Fruit fly (Drosophila melanogaster) whole organism, embryonic: ENCODE measurements around the gene red.

ENCODE experiments used
- ATbp ChIP-seq: fragments of 200-800 bp; sonication (Bioruptor generic); optimal IDR thresholded peaks from 2 replicates; lab custom pipeline; 2017; ENCODE audit warnings: missing biosample characterization, mild to moderate bottlenecking, missing genetic modification characterization, missing genetic modification reagents
- Atf3 ChIP-seq: fragments of 200-800 bp; sonication (Bioruptor generic); optimal IDR thresholded peaks from 3 replicates; lab custom pipeline; 2016; ENCODE audit warnings: missing biosample characterization, missing genetic modification characterization
- C15 ChIP-seq: fragments of 200-800 bp; sonication (Bioruptor generic); IDR thresholded peaks from 3 replicates; pipeline ENCODE4 v1.3.6; 2022; ENCODE audit warnings: missing biosample characterization, missing genetic modification characterization
- CG10462 ChIP-seq: fragments of 200-800 bp; sonication (Bioruptor generic); optimal IDR thresholded peaks from 2 replicates; lab custom pipeline; 2016; ENCODE audit warnings: missing biosample characterization, missing genetic modification characterization
- CG11504 ChIP-seq: fragments of 200-800 bp; sonication (Bioruptor generic); optimal IDR thresholded peaks from 3 replicates; lab custom pipeline; 2019; ENCODE audit warnings: missing biosample characterization, mild to moderate bottlenecking, missing genetic modification characterization, moderate library complexity
- CG12104 ChIP-seq: fragments of 200-800 bp; sonication (Bioruptor generic); optimal IDR thresholded peaks from 3 replicates; lab custom pipeline; 2016; ENCODE audit warnings: missing biosample characterization, missing genetic modification characterization
- CG12299 ChIP-seq: fragments of 200-800 bp; sonication (Bioruptor generic); optimal IDR thresholded peaks from 2 replicates; lab custom pipeline; 2018; ENCODE audit warnings: missing biosample characterization, mild to moderate bottlenecking, missing genetic modification characterization
- CG15011 ChIP-seq: fragments of 200-800 bp; sonication (Bioruptor generic); optimal IDR thresholded peaks from 3 replicates; lab custom pipeline; 2018; ENCODE audit warnings: missing biosample characterization, mild to moderate bottlenecking, missing genetic modification characterization
- CG18619 ChIP-seq: fragments of 200-800 bp; sonication (Bioruptor generic); optimal IDR thresholded peaks from 3 replicates; lab custom pipeline; 2017; ENCODE audit warnings: missing biosample characterization, mild to moderate bottlenecking, missing genetic modification characterization
- CG2120 ChIP-seq: fragments of 200-800 bp; sonication (Bioruptor generic); optimal IDR thresholded peaks from 3 replicates; lab custom pipeline; 2016; ENCODE audit warnings: missing biosample characterization, missing genetic modification characterization
- CG31388 ChIP-seq: fragments of 200-800 bp; sonication (Bioruptor generic); optimal IDR thresholded peaks from 2 replicates; lab custom pipeline; 2016; ENCODE audit warnings: missing biosample characterization, missing genetic modification characterization
- CG3281 ChIP-seq: fragments of 200-800 bp; sonication (Bioruptor generic); optimal IDR thresholded peaks from 3 replicates; lab custom pipeline; 2017; ENCODE audit warnings: missing biosample characterization, mild to moderate bottlenecking, missing genetic modification characterization
- CG6175 ChIP-seq: fragments of 200-800 bp; sonication (Bioruptor generic); IDR thresholded peaks from 3 replicates; pipeline ENCODE4 v1.3.6; 2022; ENCODE audit warnings: missing biosample characterization, missing genetic modification characterization
- CG7271 ChIP-seq: fragments of 200-800 bp; sonication (Bioruptor generic); optimal IDR thresholded peaks from 2 replicates; lab custom pipeline; 2018; ENCODE audit warnings: missing biosample characterization, mild to moderate bottlenecking, missing genetic modification characterization, moderate library complexity
- CG7987 ChIP-seq: fragments of 200-800 bp; sonication (Bioruptor generic); optimal IDR thresholded peaks from 2 replicates; lab custom pipeline; 2018; ENCODE audit warnings: missing biosample characterization, mild to moderate bottlenecking, missing genetic modification characterization, moderate library complexity
- CG8359 ChIP-seq: fragments of 200-800 bp; sonication (Bioruptor generic); optimal IDR thresholded peaks from 2 replicates; lab custom pipeline; 2017; ENCODE audit warnings: missing biosample characterization, mild to moderate bottlenecking, missing genetic modification characterization, borderline replicate concordance
- CG9727 ChIP-seq: fragments of 200-800 bp; sonication (Bioruptor generic); optimal IDR thresholded peaks from 3 replicates; lab custom pipeline; 2017; ENCODE audit warnings: missing biosample characterization, mild to moderate bottlenecking, missing genetic modification characterization
- D ChIP-seq, 2 experiments: fragments of 200-800 bp in 1 of 2; fragments of >200 bp in 1 of 2; sonication (Bioruptor generic) in 1 of 2; optimal IDR thresholded peaks; 2 replicates in 1 of 2; 3 replicates in 1 of 2; lab custom pipeline; 2017; ENCODE audit warnings: mild to moderate bottlenecking in 1 of 2, missing biosample characterization in 1 of 2, missing genetic modification characterization in 1 of 2, missing genetic modification reagents in 1 of 2
- Doc3 ChIP-seq: fragments of 200-800 bp; sonication (Bioruptor generic); IDR thresholded peaks from 3 replicates; pipeline ENCODE4 v1.3.6; 2022; ENCODE audit warnings: missing biosample characterization, missing genetic modification characterization; ENCODE audit not compliant: partially characterized antibody
- H15 ChIP-seq: fragments of 200-800 bp; sonication (Bioruptor generic); IDR thresholded peaks from 3 replicates; pipeline ENCODE4 v1.3.6; 2022; ENCODE audit warnings: missing biosample characterization, missing genetic modification characterization
- H2.0 ChIP-seq: fragments of 200-800 bp; sonication (Bioruptor generic); IDR thresholded peaks from 2 replicates; pipeline ENCODE4 v1.3.6; 2022; ENCODE audit warnings: missing biosample characterization, missing genetic modification characterization
- Hand ChIP-seq: fragments of 200-800 bp; sonication (Bioruptor generic); optimal IDR thresholded peaks from 2 replicates; lab custom pipeline; 2017; ENCODE audit warnings: mild to moderate bottlenecking, missing biosample characterization, missing genetic modification reagents, missing genetic modification characterization
- HmgZ ChIP-seq: fragments of 200-800 bp; sonication (Bioruptor generic); optimal IDR thresholded peaks from 2 replicates; lab custom pipeline; 2018; ENCODE audit warnings: missing biosample characterization, mild to moderate bottlenecking, missing genetic modification characterization
- MBD-R2 ChIP-seq: fragments of 200-800 bp; sonication (Bioruptor generic); IDR thresholded peaks from 2 replicates; pipeline ENCODE4 v1.3.6; 2022; ENCODE audit warnings: missing biosample characterization, missing genetic modification characterization
- Meics ChIP-seq: fragments of 200-800 bp; sonication (Bioruptor generic); optimal IDR thresholded peaks from 2 replicates; lab custom pipeline; 2017; ENCODE audit warnings: missing biosample characterization, mild to moderate bottlenecking, missing genetic modification characterization
- NfI ChIP-seq: fragments of 200-800 bp; sonication (Bioruptor generic); optimal IDR thresholded peaks from 3 replicates; lab custom pipeline; 2018; ENCODE audit warnings: missing biosample characterization, mild to moderate bottlenecking, missing genetic modification characterization, moderate library complexity
- Optix ChIP-seq: fragments of 200-800 bp; sonication (Bioruptor generic); IDR thresholded peaks from 3 replicates; pipeline ENCODE4 v1.3.6; 2022; ENCODE audit warnings: missing biosample characterization, missing genetic modification characterization
- Ravus ChIP-seq: fragments of 200-800 bp; sonication (Bioruptor generic); IDR thresholded peaks from 2 replicates; pipeline ENCODE4 v1.3.6; 2022; ENCODE audit warnings: missing biosample characterization, missing genetic modification characterization
- Rfx ChIP-seq: fragments of 200-800 bp; sonication (Bioruptor generic); IDR thresholded peaks from 2 replicates; pipeline ENCODE4 v1.3.6; 2022; ENCODE audit warnings: missing biosample characterization, missing genetic modification characterization
- Rx ChIP-seq: fragments of 200-800 bp; sonication (Bioruptor generic); IDR thresholded peaks from 2 replicates; pipeline ENCODE4 v1.3.6; 2022; ENCODE audit warnings: missing biosample characterization, missing genetic modification characterization
- bab2 ChIP-seq: fragments of 200-800 bp; sonication (Bioruptor generic); optimal IDR thresholded peaks from 2 replicates; lab custom pipeline; 2016; ENCODE audit warnings: missing biosample characterization, missing genetic modification characterization
- cad ChIP-seq: fragments of >200 bp; optimal IDR thresholded peaks from 2 replicates; lab custom pipeline; 2017; ENCODE audit warnings: missing biosample characterization, missing genetic modification characterization
- caup ChIP-seq: fragments of 200-800 bp; sonication (Bioruptor generic); optimal IDR thresholded peaks from 3 replicates; lab custom pipeline; 2017; ENCODE audit warnings: missing biosample characterization, mild to moderate bottlenecking, missing genetic modification characterization, moderate library complexity; ENCODE audit not compliant: severe bottlenecking
- chinmo ChIP-seq: fragments of 200-800 bp; sonication (Bioruptor generic); IDR thresholded peaks from 4 replicates; pipeline ENCODE4 v1.3.6; 2022; ENCODE audit warnings: missing biosample characterization, missing genetic modification characterization; ENCODE audit not compliant: partially characterized antibody
- danr ChIP-seq: fragments of 200-800 bp; sonication (Bioruptor generic); IDR thresholded peaks from 2 replicates; pipeline ENCODE4 v1.3.6; 2022; ENCODE audit warnings: missing biosample characterization, missing genetic modification characterization
- dati ChIP-seq: fragments of 200-800 bp; sonication (Bioruptor generic); IDR thresholded peaks from 2 replicates; pipeline ENCODE4 v1.3.6; 2022; ENCODE audit warnings: missing biosample characterization, missing genetic modification characterization
- dpn ChIP-seq, 2 experiments: fragments of 200-800 bp; sonication (Bioruptor generic); optimal IDR thresholded peaks; 3 replicates each; lab custom pipeline; 2016; ENCODE audit warnings: missing biosample characterization in 2 of 2, missing genetic modification characterization in 2 of 2
- emc ChIP-seq: fragments of 200-800 bp; sonication (Bioruptor generic); optimal IDR thresholded peaks from 2 replicates; lab custom pipeline; 2016; ENCODE audit warnings: missing biosample characterization, missing genetic modification characterization
- fd102C ChIP-seq: fragments of 200-800 bp; sonication (Bioruptor generic); optimal IDR thresholded peaks from 2 replicates; lab custom pipeline; 2018; ENCODE audit warnings: missing biosample characterization, mild to moderate bottlenecking, missing genetic modification characterization, moderate library complexity
- gsb ChIP-seq: fragments of 200-800 bp; sonication (Bioruptor generic); IDR thresholded peaks from 2 replicates; pipeline ENCODE4 v1.3.6; 2022; ENCODE audit warnings: missing biosample characterization, missing genetic modification characterization
- hb ChIP-seq: fragments of 200-800 bp; sonication (Bioruptor generic); IDR thresholded peaks from 3 replicates; pipeline ENCODE4 v1.3.6; 2022; ENCODE audit warnings: missing biosample characterization, missing genetic modification characterization; ENCODE audit not compliant: partially characterized antibody
- ind ChIP-seq: fragments of 200-800 bp; sonication (Bioruptor generic); optimal IDR thresholded peaks from 3 replicates; lab custom pipeline; 2016; ENCODE audit warnings: missing biosample characterization, missing genetic modification characterization
- lab ChIP-seq: fragments of 200-800 bp; sonication (Bioruptor generic); optimal IDR thresholded peaks from 3 replicates; lab custom pipeline; 2017; ENCODE audit warnings: missing biosample characterization, missing genetic modification characterization, mild to moderate bottlenecking, moderate library complexity, missing genetic modification reagents
- lilli ChIP-seq: fragments of 200-800 bp; sonication (Bioruptor generic); optimal IDR thresholded peaks from 3 replicates; lab custom pipeline; 2016; ENCODE audit warnings: missing biosample characterization, missing genetic modification characterization
- lmd ChIP-seq: fragments of 200-800 bp; sonication (Bioruptor generic); IDR thresholded peaks from 2 replicates; pipeline ENCODE4 v1.3.6; 2022; ENCODE audit warnings: missing biosample characterization, missing genetic modification characterization
- pfk ChIP-seq: fragments of 200-800 bp; sonication (Bioruptor generic); optimal IDR thresholded peaks from 2 replicates; lab custom pipeline; 2018; ENCODE audit warnings: missing biosample characterization, mild to moderate bottlenecking, missing genetic modification characterization, moderate library complexity
- phol ChIP-seq: fragments of 200-800 bp; sonication (Bioruptor generic); optimal IDR thresholded peaks from 3 replicates; lab custom pipeline; 2018; ENCODE audit warnings: missing biosample characterization, mild to moderate bottlenecking, missing genetic modification characterization, moderate library complexity
- pnt ChIP-seq: fragments of 200-800 bp; sonication (Bioruptor generic); optimal IDR thresholded peaks from 3 replicates; lab custom pipeline; 2016; ENCODE audit warnings: missing biosample characterization, missing genetic modification characterization
- row ChIP-seq: fragments of 200-800 bp; sonication (Bioruptor generic); IDR thresholded peaks from 3 replicates; pipeline ENCODE4 v1.3.6; 2022; ENCODE audit warnings: missing biosample characterization, missing genetic modification characterization
- sisA ChIP-seq: fragments of 200-800 bp; sonication (Bioruptor generic); IDR thresholded peaks from 2 replicates; pipeline ENCODE4 v1.3.6; 2022; ENCODE audit warnings: missing biosample characterization, missing genetic modification characterization
- zf30C ChIP-seq: fragments of 200-800 bp; sonication (Bioruptor generic); optimal IDR thresholded peaks from 3 replicates; lab custom pipeline; 2018; ENCODE audit warnings: missing biosample characterization, mild to moderate bottlenecking, missing genetic modification characterization

The red gene

dm6 chr3R:14311027-14311426 lies 22.2 kb downstream of the red start (continued):
- TF ChIP-seq chinmo (GFP tag; lab: Robert Waterston, UW): no peak
- no peak for TF ChIP-seq caup (GFP tag; lab: Kevin White, UChicago)
- no peak for TF ChIP-seq Ravus (GFP tag; lab: Robert Waterston, UW)
- no peak for TF ChIP-seq D (optimal IDR thresholded peaks at IDR 0.05; lab: Kevin White, UChicago)
- no peak for TF ChIP-seq D (GFP tag; optimal IDR thresholded peaks at IDR 0.05; lab: Kevin White, UChicago)
- TF ChIP-seq zf30C: no peak
- TF ChIP-seq dati (GFP tag; lab: Robert Waterston, UW): no peak
- no peak for TF ChIP-seq ATbp
- TF ChIP-seq H15 (GFP tag; lab: Robert Waterston, UW): no peak
- TF ChIP-seq hb (GFP tag; lab: Robert Waterston, UW): no peak
- TF ChIP-seq phol (tag; lab: Kevin White, UChicago): peak; percentile 1
- TF ChIP-seq dpn (GFP tag; optimal IDR thresholded peaks at IDR 0.05; lab: Kevin White, UChicago): peak in 1 of 2 experiments; percentile 27
- no peak for TF ChIP-seq CG15011 (GFP tag; lab: Kevin White, UChicago)
- no peak for TF ChIP-seq pnt (GFP tag; lab: Kevin White, UChicago)
- TF ChIP-seq danr (GFP tag; lab: Robert Waterston, UW): peak; percentile 33; the same call in 1 of the 2 replicates
- TF ChIP-seq emc (GFP tag; lab: Kevin White, UChicago): no peak
- no peak for TF ChIP-seq HmgZ (tag; lab: Kevin White, UChicago)
- no peak for TF ChIP-seq Optix (GFP tag; lab: Robert Waterston, UW)
- no peak for TF ChIP-seq CG7987 (GFP tag; lab: Kevin White, UChicago)
- no peak for TF ChIP-seq CG12104 (GFP tag; lab: Kevin White, UChicago)
- no peak for TF ChIP-seq gsb (GFP tag; lab: Robert Waterston, UW)
- no peak for TF ChIP-seq Doc3
- no peak for TF ChIP-seq CG12299
- TF ChIP-seq fd102C (GFP tag; lab: Kevin White, UChicago): no peak
- TF ChIP-seq pfk (GFP tag; lab: Kevin White, UChicago): no peak
- TF ChIP-seq Rfx (GFP tag; lab: Robert Waterston, UW): peak; percentile 78
- TF ChIP-seq CG3281 (GFP tag; lab: Kevin White, UChicago): no peak
- peak; percentile 22 for TF ChIP-seq lilli (GFP tag; lab: Kevin White, UChicago)
- TF ChIP-seq lmd: peak; percentile 55; the same call in 1 of the 2 replicates
- TF ChIP-seq H2.0 (GFP tag; lab: Robert Waterston, UW): no peak
- TF ChIP-seq CG6175 (GFP tag; lab: Robert Waterston, UW): no peak
- peak; percentile 38 for TF ChIP-seq Meics (GFP tag; lab: Kevin White, UChicago)
- TF ChIP-seq Hand (GFP tag; lab: Kevin White, UChicago): no peak
- TF ChIP-seq CG11504: no peak
- TF ChIP-seq C15 (GFP tag; lab: Robert Waterston, UW): no peak
- no peak for TF ChIP-seq ind (GFP tag; lab: Kevin White, UChicago)
- TF ChIP-seq NfI (GFP tag; lab: Kevin White, UChicago): no peak
- TF ChIP-seq bab2 (GFP tag; lab: Kevin White, UChicago): no peak
- no peak for TF ChIP-seq CG31388 (GFP tag; lab: Kevin White, UChicago)
- no peak for TF ChIP-seq lab
- no peak for TF ChIP-seq Rx
- no peak for TF ChIP-seq CG10462
- no peak for TF ChIP-seq MBD-R2
- TF ChIP-seq Atf3 (GFP tag; lab: Kevin White, UChicago): no peak
- TF ChIP-seq sisA: no peak
- peak; percentile 45; the same call in 2 of the 3 replicates for TF ChIP-seq row
- TF ChIP-seq CG2120: peak; percentile 41
- TF ChIP-seq CG18619: no peak
- peak; percentile 25 for TF ChIP-seq CG9727 (GFP tag; lab: Kevin White, UChicago)
- no peak for TF ChIP-seq CG7271
- no peak for TF ChIP-seq cad (GFP tag; lab: Kevin White, UChicago)
- no peak for TF ChIP-seq CG8359
